Worm (Caenorhabditis elegans): ENCODE results near the gene B0464.9.

The B0464.9 gene

ce11 chrIII:9516148-9516547 lies 50.6 kb downstream of the B0464.9 start, which contains the start of gene F55H2.7:
Gene F55H2.7, minus strand, starts transcription at chrIII:9516248.
- TF ChIP-seq cog-1 (tag; optimal IDR thresholded peaks at IDR 0.05) (no peak), ztf-29 (GFP tag; IDR thresholded peaks at IDR 0.05) (no peak), tab-1 (GFP tag; IDR thresholded peaks at IDR 0.05) (no peak), T22C8.4 (GFP tag; IDR thresholded peaks at IDR 0.05) (no peak), flt-1 (GFP tag; IDR thresholded peaks at IDR 0.05) (no peak), ref-1 (GFP tag; conservative IDR thresholded peaks at IDR 0.05) (no peak), med-1 (GFP tag; optimal IDR thresholded peaks at IDR 0.05; ENCODE audit: insufficient read depth) (no peak), ztf-23 (GFP tag; IDR thresholded peaks at IDR 0.05) (no peak), klf-2 (GFP tag; conservative IDR thresholded peaks at IDR 0.05) (no peak)
